Worm (Caenorhabditis elegans): ENCODE measurements around the gene T05C1.3.

DNA sequence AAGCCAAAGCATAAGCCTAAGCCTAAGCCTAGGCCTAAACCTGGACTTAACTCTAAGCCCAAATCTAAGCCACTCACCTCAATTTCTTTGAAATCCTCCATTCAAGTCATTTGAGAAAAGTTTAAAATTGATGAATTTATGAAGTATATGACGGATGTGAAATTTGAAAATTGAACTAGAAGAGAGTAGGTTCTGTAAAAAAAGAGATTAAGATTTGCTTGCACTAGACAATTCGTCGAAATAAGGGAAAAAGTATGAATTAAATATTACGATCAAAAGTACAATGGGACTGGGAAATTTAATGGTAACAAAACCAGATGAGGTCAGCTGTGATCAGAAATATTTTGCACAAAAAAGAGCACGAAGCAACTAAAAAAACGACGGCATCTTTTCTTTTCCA is 36.1 kb downstream of the T05C1.3 start, which contains the start of gene twk-2:
- no peak for TF ChIP-seq egl-27 (tag; optimal IDR thresholded peaks at IDR 0.05)
- no peak for TF ChIP-seq ztf-11 (tag; optimal IDR thresholded peaks at IDR 0.05)
- no peak for TF ChIP-seq lsy-2 (tag; optimal IDR thresholded peaks at IDR 0.05)
- no peak for TF ChIP-seq nhr-21 (tag; optimal IDR thresholded peaks at IDR 0.05)
